Worm (Caenorhabditis elegans): ENCODE measurements around the gene R102.2.

- TF ChIP-seq hlh-13 (GFP tag; optimal IDR thresholded peaks at IDR 0.05) (no peak), C38D4.7 (GFP tag; optimal IDR thresholded peaks at IDR 0.05) (no peak)
Observed at ce11 chrIV:10666523-10666922, 20.9 kb upstream of the R102.2 start, which contains the start of gene epi-1.
